Worm (Caenorhabditis elegans) whole organism, L4 larva: ENCODE data around the gene ZK287.1.
A peak's percentile ranks its signal among the peaks of the same experiment; 100 is the strongest.

Experiments used
- F44E2.7 ChIP-seq: fragments of 200-800 bp; sonication (Bioruptor generic); IDR thresholded peaks from 2 replicates; pipeline ENCODE4 v2.1.2; 2022; ENCODE audit warnings: missing genetic modification characterization, missing compliant biosample characterization
- T26A8.4 ChIP-seq: fragments of 200-800 bp; sonication (Bioruptor generic); IDR thresholded peaks from 2 replicates; pipeline ENCODE4 v1.3.6; 2022; ENCODE audit warnings: missing genetic modification characterization, missing compliant biosample characterization
- ZK337.2 ChIP-seq: fragments of 200-800 bp; sonication (Bioruptor generic); IDR thresholded peaks from 2 replicates; pipeline ENCODE4 v1.3.6; 2022; ENCODE audit warnings: missing genetic modification reagents, missing genetic modification characterization, missing compliant biosample characterization
- ZK546.5 ChIP-seq, 2 experiments: sonication (generic microtip); optimal IDR thresholded peaks; 2 replicates each; lab custom pipeline; 2017; ENCODE audit warnings: missing biosample characterization in 2 of 2, missing genetic modification characterization in 2 of 2
- arid-1 ChIP-seq: fragments of 200-800 bp; sonication (Bioruptor generic); conservative IDR thresholded peaks from 2 replicates; pipeline ENCODE4 v1.3.6; 2022; ENCODE audit warnings: missing genetic modification reagents, missing genetic modification characterization, missing compliant biosample characterization
- ceh-44 ChIP-seq: fragments of 200-800 bp; sonication (Bioruptor generic); IDR thresholded peaks from 2 replicates; pipeline ENCODE4 v1.3.6; 2022; ENCODE audit warnings: missing genetic modification reagents, missing genetic modification characterization, missing compliant biosample characterization
- ces-1 ChIP-seq: fragments of 150-350 bp; sonication (generic microtip); optimal IDR thresholded peaks from 4 replicates; lab custom pipeline; 2014; ENCODE audit warnings: missing biosample characterization, missing genetic modification reagents, missing genetic modification characterization
- cey-2 ChIP-seq: sonication (generic microtip); optimal IDR thresholded peaks from 3 replicates; lab custom pipeline; 2017; ENCODE audit warnings: missing genetic modification characterization, mild to moderate bottlenecking, missing compliant biosample characterization, antibody characterized with exemption, borderline replicate concordance; ENCODE audit not compliant: insufficient read depth
- daf-16 ChIP-seq, 3 experiments: sonication (generic microtip); optimal IDR thresholded peaks; 2 replicates each; lab custom pipeline; 2016 to 2017; ENCODE audit warnings: missing genetic modification characterization in 3 of 3, missing genetic modification reagents in 3 of 3, mild to moderate bottlenecking in 2 of 3, missing compliant biosample characterization in 2 of 3, missing biosample characterization in 1 of 3, moderate library complexity in 1 of 3
- dmd-9 ChIP-seq: fragments of 200-800 bp; sonication (Bioruptor generic); IDR thresholded peaks from 2 replicates; pipeline ENCODE4 v1.3.6; 2022; ENCODE audit warnings: missing genetic modification reagents, missing genetic modification characterization, missing compliant biosample characterization
- dpl-1 ChIP-seq: fragments of 150-350 bp; optimal IDR thresholded peaks from 2 replicates; lab custom pipeline; 2014; ENCODE audit warnings: missing biosample characterization, missing genetic modification reagents, missing genetic modification characterization
- dve-1 ChIP-seq: sonication (generic microtip); optimal IDR thresholded peaks from 2 replicates; lab custom pipeline; 2017; ENCODE audit warnings: antibody characterized with exemption, mild to moderate bottlenecking, missing genetic modification characterization, missing compliant biosample characterization; ENCODE audit not compliant: insufficient read depth
- egl-27 ChIP-seq: sonication (generic microtip); optimal IDR thresholded peaks from 3 replicates; lab custom pipeline; 2017; ENCODE audit warnings: missing biosample characterization, missing genetic modification reagents, missing genetic modification characterization
- fos-1 ChIP-seq: fragments of 150-350 bp; optimal IDR thresholded peaks from 2 replicates; lab custom pipeline; 2014; ENCODE audit warnings: missing biosample characterization, missing genetic modification characterization
- gei-8 ChIP-seq: fragments of 200-800 bp; sonication (Bioruptor generic); optimal IDR thresholded peaks from 2 replicates; lab custom pipeline; 2018; ENCODE audit warnings: mild to moderate bottlenecking, missing genetic modification characterization, missing compliant biosample characterization
- hmg-1.1 ChIP-seq: fragments of 200-800 bp; sonication (Bioruptor generic); IDR thresholded peaks from 2 replicates; pipeline ENCODE4 v1.3.6; 2022; ENCODE audit warnings: missing genetic modification reagents, missing genetic modification characterization, missing compliant biosample characterization
- lin-13 ChIP-seq: fragments of 150-350 bp; optimal IDR thresholded peaks from 2 replicates; lab custom pipeline; 2014; ENCODE audit warnings: missing biosample characterization, missing genetic modification reagents, missing genetic modification characterization
- lin-29 ChIP-seq: fragments of 200-800 bp; sonication (Bioruptor generic); IDR thresholded peaks from 2 replicates; pipeline ENCODE4 v1.3.6; 2022; ENCODE audit warnings: missing genetic modification reagents, missing genetic modification characterization, missing compliant biosample characterization
- madf-5 ChIP-seq, 2 experiments: fragments of 200-800 bp; sonication (Bioruptor generic); IDR thresholded peaks; 2 replicates each; pipeline ENCODE4 v1.3.6; 2022; ENCODE audit warnings: missing compliant biosample characterization in 2 of 2, missing genetic modification characterization in 2 of 2
- mdt-29 ChIP-seq: fragments of 200-800 bp; sonication (Bioruptor generic); IDR thresholded peaks from 2 replicates; pipeline ENCODE4 v1.3.6; 2022; ENCODE audit warnings: missing genetic modification reagents, missing genetic modification characterization, missing compliant biosample characterization
- mes-2 ChIP-seq: sonication (generic microtip); optimal IDR thresholded peaks from 2 replicates; lab custom pipeline; 2016; ENCODE audit warnings: missing genotype, mild to moderate bottlenecking, missing genetic modification characterization, missing compliant biosample characterization; ENCODE audit not compliant: poor library complexity, severe bottlenecking
- mxl-2 ChIP-seq: fragments of 200-800 bp; sonication (Bioruptor generic); conservative IDR thresholded peaks from 2 replicates; pipeline ENCODE4 v1.3.6; 2022; ENCODE audit warnings: missing genetic modification reagents, missing genetic modification characterization, missing compliant biosample characterization
- nhr-11 ChIP-seq: fragments of 150-350 bp; optimal IDR thresholded peaks from 2 replicates; lab custom pipeline; 2014; ENCODE audit warnings: missing biosample characterization, missing genetic modification characterization
- nhr-237 ChIP-seq: sonication (generic microtip); optimal IDR thresholded peaks from 2 replicates; lab custom pipeline; 2017; ENCODE audit warnings: missing biosample characterization, missing genetic modification characterization
- nhr-28 ChIP-seq: fragments of 150-350 bp; optimal IDR thresholded peaks from 2 replicates; lab custom pipeline; 2014; ENCODE audit warnings: missing biosample characterization, missing genetic modification characterization
- nhr-41 ChIP-seq: fragments of 200-800 bp; sonication (Bioruptor generic); IDR thresholded peaks from 2 replicates; pipeline ENCODE4 v1.3.6; 2022; ENCODE audit warnings: missing genetic modification reagents, missing genetic modification characterization, missing compliant biosample characterization
- nhr-6 ChIP-seq: fragments of 150-350 bp; optimal IDR thresholded peaks from 2 replicates; lab custom pipeline; 2014; ENCODE audit warnings: missing biosample characterization, missing genetic modification characterization
- nhr-76 ChIP-seq: fragments of 150-350 bp; optimal IDR thresholded peaks from 2 replicates; lab custom pipeline; 2014; ENCODE audit warnings: missing biosample characterization, missing genetic modification characterization
- pha-4 ChIP-seq, 2 experiments: fragments of 150-350 bp in 1 of 2; fragments of 200-800 bp in 1 of 2; sonication (Bioruptor generic) in 1 of 2; IDR thresholded peaks in 1 of 2; optimal IDR thresholded peaks in 1 of 2; 2 replicates each; pipeline versions ENCODE4 v1.3.6 to Lab custom; 2014 to 2022; ENCODE audit warnings: missing genetic modification characterization in 2 of 2, missing genetic modification reagents in 2 of 2, missing biosample characterization in 1 of 2, missing compliant biosample characterization in 1 of 2
- php-3 ChIP-seq: fragments of 200-800 bp; sonication (Bioruptor generic); IDR thresholded peaks from 2 replicates; pipeline ENCODE4 v1.3.6; 2022; ENCODE audit warnings: missing genetic modification reagents, missing genetic modification characterization, missing compliant biosample characterization
- pqm-1 ChIP-seq: sonication (generic microtip); optimal IDR thresholded peaks from 2 replicates; lab custom pipeline; 2017; ENCODE audit warnings: missing biosample characterization, missing genetic modification characterization
- rbr-2 ChIP-seq: sonication (generic microtip); optimal IDR thresholded peaks from 2 replicates; lab custom pipeline; 2016; ENCODE audit warnings: missing genotype, missing genetic modification characterization, missing compliant biosample characterization
- skn-1 ChIP-seq: fragments of 150-350 bp; optimal IDR thresholded peaks from 2 replicates; lab custom pipeline; 2014; ENCODE audit warnings: missing biosample characterization, missing genetic modification characterization
- tag-97 ChIP-seq: fragments of 200-800 bp; sonication (Bioruptor generic); IDR thresholded peaks from 2 replicates; pipeline ENCODE4 v1.3.6; 2022; ENCODE audit warnings: missing genetic modification characterization, missing compliant biosample characterization
- unc-130 ChIP-seq: sonication (generic microtip); optimal IDR thresholded peaks from 2 replicates; lab custom pipeline; 2016; ENCODE audit warnings: missing genetic modification reagents, missing genetic modification characterization, missing compliant biosample characterization
- unc-62 ChIP-seq, 3 experiments: fragments of 150-350 bp in 1 of 3; sonication (generic microtip); optimal IDR thresholded peaks in 2 of 3; peaks in 1 of 3; 1 replicate in 1 of 3; 2 replicates in 2 of 3; lab custom pipeline; 2014 to 2017; ENCODE audit warnings: missing biosample characterization in 3 of 3, missing genetic modification characterization in 3 of 3, missing genetic modification reagents in 3 of 3, missing genotype in 1 of 3
- ztf-7 ChIP-seq: fragments of 150-350 bp; optimal IDR thresholded peaks from 2 replicates; lab custom pipeline; 2014; ENCODE audit warnings: missing biosample characterization, missing genetic modification characterization

ZK287.1 gene

ce11 chrV:9692109-9692581 is 25.7 kb downstream of the ZK287.1 start, which contains the start of gene ztf-9 (continued):
- TF ChIP-seq T26A8.4 (GFP tag; lab: Robert Waterston, UW): no peak

DNA sequence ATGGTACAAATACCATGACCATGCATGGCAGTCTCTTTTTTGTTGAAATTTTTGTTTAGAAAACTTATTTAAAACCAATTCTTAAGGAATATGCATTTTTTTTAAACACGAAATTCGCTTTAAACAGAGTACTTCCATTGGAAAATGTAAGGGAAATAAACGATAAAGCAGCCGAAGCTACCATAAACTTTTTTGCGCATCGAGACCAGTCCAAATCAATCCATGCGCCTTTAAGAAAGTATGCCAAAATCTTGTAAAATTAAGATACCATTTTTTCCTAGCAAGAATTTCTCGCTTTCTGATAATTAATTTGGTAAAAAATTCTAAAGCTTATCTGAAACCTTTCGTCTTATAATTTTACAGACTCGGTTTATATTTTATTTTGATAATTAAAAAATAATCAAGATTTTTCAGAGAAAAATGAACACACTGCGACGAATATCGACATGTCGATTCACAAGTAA is 26.2 kb downstream of the ZK287.1 start, which contains the start of gene ZK287.7:
Gene ZK287.7 (plus strand): TSS at position 414 of the 464 bp plus-strand sequence.
- no peak for TF ChIP-seq lin-13
- TF ChIP-seq nhr-6 (tag; lab: Kevin White, UChicago): no peak
- no peak for TF ChIP-seq php-3 (GFP tag; lab: Robert Waterston, UW)
- no peak for TF ChIP-seq lin-29 (GFP tag; lab: Robert Waterston, UW)
- TF ChIP-seq dpl-1: no peak
- no peak for TF ChIP-seq fos-1
- no peak for TF ChIP-seq ztf-7 (tag; lab: Kevin White, UChicago)
- TF ChIP-seq madf-5 (GFP tag; IDR thresholded peaks at IDR 0.05; lab: Robert Waterston, UW): no peak
- no peak for TF ChIP-seq unc-130 (GFP tag; lab: Kevin White, UChicago)

DNA sequence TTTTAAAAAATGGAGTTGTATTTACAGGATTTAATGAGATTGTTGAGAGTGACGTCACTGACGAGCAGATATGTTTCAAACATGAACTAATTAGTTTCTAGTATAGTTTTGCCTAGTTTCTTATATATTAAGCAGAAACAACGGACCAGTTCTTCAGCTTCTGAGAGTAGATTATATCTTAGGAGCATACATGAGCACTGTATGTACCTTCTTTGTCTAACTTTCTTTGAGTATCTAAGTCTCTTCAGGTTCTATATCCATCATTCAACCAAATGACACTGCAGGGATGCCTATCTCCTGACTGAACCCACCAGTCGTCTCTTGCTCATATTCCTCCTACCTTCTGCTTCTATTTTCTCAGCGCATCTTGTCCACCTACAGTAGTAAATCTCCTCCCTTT is 30.2 kb downstream of the ZK287.1 start, which contains the start of gene her-1:
Gene her-1 (plus strand): TSS at position 301 of the 400 bp plus-strand sequence.
- TF ChIP-seq ceh-44 (GFP tag; lab: Robert Waterston, UW) (no peak), unc-130 (GFP tag; lab: Kevin White, UChicago) (no peak), gei-8 (no peak)
- TF ChIP-seq, all 104 proteins: peak for 0

DNA sequence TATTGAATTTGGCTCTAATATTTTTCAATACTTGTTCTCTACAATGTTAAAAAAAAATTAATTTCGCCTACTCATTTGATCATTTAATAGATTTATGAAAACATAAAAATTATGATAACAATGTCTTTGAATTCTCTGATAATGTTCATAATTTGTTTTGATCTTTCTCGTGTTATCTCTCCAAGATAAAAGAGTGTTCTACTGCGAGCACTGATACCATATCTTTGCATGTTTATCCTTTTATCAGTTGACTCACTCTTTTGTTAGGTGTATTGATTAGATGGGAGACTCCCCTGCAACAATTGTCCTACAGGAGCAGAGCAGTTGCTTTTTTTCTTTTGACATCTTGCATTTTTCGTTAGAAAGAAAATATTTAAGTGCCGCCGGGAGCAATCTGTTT is 32.7 kb downstream of the ZK287.1 start:
- no peak for TF ChIP-seq nhr-237 (tag; lab: Kevin White, UChicago)
- TF ChIP-seq dve-1: peak; percentile 8

DNA sequence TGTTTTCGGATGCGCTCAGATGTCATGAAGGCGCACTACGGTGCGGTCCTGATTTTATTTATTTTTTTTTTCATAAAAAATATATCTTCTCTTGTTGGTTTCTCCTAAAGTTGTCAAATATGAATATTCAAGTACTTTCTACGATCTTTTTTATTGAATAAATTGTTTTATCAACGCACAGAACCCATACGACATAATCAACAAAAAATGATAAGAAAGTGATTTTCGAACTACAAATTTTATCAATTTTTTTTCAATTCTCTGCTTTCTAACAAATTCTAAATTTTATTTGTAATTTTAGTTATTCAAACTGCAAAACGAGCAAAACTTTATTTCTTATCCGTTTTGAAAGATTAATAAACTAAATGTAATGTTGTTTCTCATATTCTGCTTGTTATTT is 35.4 kb downstream of the ZK287.1 start:
- TF ChIP-seq daf-16 (GFP tag; optimal IDR thresholded peaks at IDR 0.05; lab: Kevin White, UChicago) (no peak), daf-16 (tag; optimal IDR thresholded peaks at IDR 0.05; lab: Kevin White, UChicago) (peak; percentile 67), nhr-76 (no peak), tag-97 (no peak), nhr-28 (tag; lab: Kevin White, UChicago) (peak; percentile 37), mes-2 (tag; lab: Kevin White, UChicago) (no peak), ZK337.2 (GFP tag; lab: Robert Waterston, UW) (no peak), pqm-1 (tag; lab: Kevin White, UChicago) (peak; percentile 82)

DNA sequence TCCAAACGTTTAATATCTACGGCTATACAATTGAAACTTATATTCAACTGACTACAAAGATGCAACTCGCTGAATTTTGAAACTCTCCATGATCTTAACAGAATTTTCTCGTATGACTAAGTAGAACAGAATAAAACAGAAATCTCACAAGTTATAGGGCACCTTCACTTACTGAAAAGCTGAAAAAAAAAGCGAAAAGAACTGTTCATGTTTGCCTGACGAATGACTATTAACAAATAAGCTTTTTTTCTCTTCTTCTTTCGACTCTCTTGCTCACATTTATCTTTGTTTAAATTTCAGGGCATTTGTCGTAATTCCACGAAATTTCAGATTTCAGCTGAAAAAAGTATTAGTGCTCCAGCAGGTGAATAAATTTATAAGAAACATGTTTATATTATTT is 36.3 kb downstream of the ZK287.1 start, which contains the start of gene xbx-6:
Gene xbx-6 (plus strand): TSS at position 301 of the 400 bp plus-strand sequence.
- TF ChIP-seq F44E2.7 (GFP tag; lab: Robert Waterston, UW) (no peak), mxl-2 (GFP tag; lab: Robert Waterston, UW) (no peak), unc-130 (GFP tag; lab: Kevin White, UChicago) (no peak), ZK546.5 (tag; optimal IDR thresholded peaks at IDR 0.05; lab: Kevin White, UChicago) (no peak), ces-1 (GFP tag; lab: Kevin White, UChicago) (no peak), nhr-41 (GFP tag; lab: Robert Waterston, UW) (no peak), unc-62 (GFP tag; optimal IDR thresholded peaks at IDR 0.05 in 1 of 2; lab: Kevin White, UChicago) (peak in 1 of 2 experiments; percentile 34), unc-62 (tag; optimal IDR thresholded peaks at IDR 0.05; lab: Kevin White, UChicago) (no peak)

ce11 chrV:9703549-9703948 is 37.1 kb downstream of the ZK287.1 start:
- TF ChIP-seq rbr-2 (tag; lab: Kevin White, UChicago): no peak
- TF ChIP-seq ceh-44 (GFP tag; lab: Robert Waterston, UW): no peak
- TF ChIP-seq pha-4 (GFP tag; IDR thresholded peaks at IDR 0.05; lab: Robert Waterston, UW): no peak
- TF ChIP-seq pha-4 (tag; optimal IDR thresholded peaks at IDR 0.05; lab: Kevin White, UChicago): no peak
- TF ChIP-seq ces-1 (GFP tag; lab: Kevin White, UChicago): no peak
- TF ChIP-seq daf-16 (GFP tag; optimal IDR thresholded peaks at IDR 0.05; lab: Kevin White, UChicago): no peak
- no peak for TF ChIP-seq daf-16 (tag; optimal IDR thresholded peaks at IDR 0.05; lab: Kevin White, UChicago)
- no peak for TF ChIP-seq cey-2 (tag; lab: Kevin White, UChicago)
- no peak for TF ChIP-seq dmd-9 (GFP tag; lab: Robert Waterston, UW)
- TF ChIP-seq hmg-1.1 (GFP tag; lab: Robert Waterston, UW): no peak
- no peak for TF ChIP-seq mdt-29
- no peak for TF ChIP-seq nhr-11 (tag; lab: Kevin White, UChicago)
- no peak for TF ChIP-seq madf-5 (GFP tag; IDR thresholded peaks at IDR 0.05; lab: Robert Waterston, UW)
- no peak for TF ChIP-seq arid-1
- TF ChIP-seq pqm-1 (tag; lab: Kevin White, UChicago): no peak
- TF ChIP-seq skn-1: no peak
- TF ChIP-seq T26A8.4 (GFP tag; lab: Robert Waterston, UW): no peak
- TF ChIP-seq egl-27 (tag; lab: Kevin White, UChicago): no peak
